Fruit fly (Drosophila melanogaster) Kc167 (cell line): ENCODE results near the gene CG31792.

Experiments used
- Myc ChIP-seq: fragments of >200 bp; optimal IDR thresholded peaks from 2 replicates; lab custom pipeline; 2017; ENCODE audit warnings: missing external identifiers
- Sin3A ChIP-seq: fragments of >200 bp; optimal IDR thresholded peaks from 2 replicates; lab custom pipeline; 2018; ENCODE audit warnings: missing external identifiers
- h ChIP-seq: fragments of >200 bp; optimal IDR thresholded peaks from 3 replicates; lab custom pipeline; 2018; ENCODE audit warnings: missing external identifiers
- insv ChIP-seq: fragments of >200 bp; optimal IDR thresholded peaks from 3 replicates; lab custom pipeline; 2018; ENCODE audit warnings: missing external identifiers
- psq ChIP-seq: fragments of >200 bp; optimal IDR thresholded peaks from 2 replicates; lab custom pipeline; 2017; ENCODE audit warnings: missing external identifiers
- ttk ChIP-seq: sonication (Bioruptor generic); optimal IDR thresholded peaks from 2 replicates; lab custom pipeline; 2017; ENCODE audit warnings: missing external identifiers

dm6 chr2L:18986125-18986498, 11.1 kb upstream of the CG31792 start:
- TF ChIP-seq ttk (peak; percentile 92), Myc (lab: Kevin White, UChicago) (no peak), psq (no peak), Sin3A (lab: Kevin White, UChicago) (no peak), h (lab: Kevin White, UChicago) (no peak), insv (no peak)
